Worm (Caenorhabditis elegans) whole organism, L3 larva: ENCODE measurements around the gene ZK682.7.

Experiments used
- R02D3.7 ChIP-seq: fragments of 150-350 bp; optimal IDR thresholded peaks from 2 replicates; lab custom pipeline; 2014; ENCODE audit warnings: missing biosample characterization, missing genetic modification characterization
- aly-2 ChIP-seq: fragments of 150-350 bp; optimal IDR thresholded peaks from 2 replicates; lab custom pipeline; 2014; ENCODE audit warnings: missing biosample characterization, missing genetic modification characterization
- ama-1 ChIP-seq: fragments of 150-350 bp; optimal IDR thresholded peaks from 2 replicates; lab custom pipeline; 2018
- ceh-28 ChIP-seq: fragments of 150-350 bp; optimal IDR thresholded peaks from 2 replicates; lab custom pipeline; 2014; ENCODE audit warnings: missing biosample characterization, missing genetic modification reagents, missing genetic modification characterization
- ceh-9 ChIP-seq: sonication (generic microtip); optimal IDR thresholded peaks from 2 replicates; lab custom pipeline; 2018; ENCODE audit warnings: missing biosample characterization, missing genetic modification characterization
- egl-27 ChIP-seq: sonication (generic microtip); optimal IDR thresholded peaks from 4 replicates; lab custom pipeline; 2017; ENCODE audit warnings: missing biosample characterization, missing genetic modification reagents, missing genetic modification characterization
- egl-5 ChIP-seq: fragments of 150-350 bp; optimal IDR thresholded peaks from 2 replicates; lab custom pipeline; 2017; ENCODE audit warnings: missing biosample characterization, missing genetic modification reagents, missing genetic modification characterization, inconsistent platforms
- elt-1 ChIP-seq: fragments of 150-350 bp; optimal IDR thresholded peaks from 2 replicates; lab custom pipeline; 2014; ENCODE audit warnings: missing biosample characterization, missing genetic modification characterization
- elt-2 ChIP-seq: sonication (generic microtip); optimal IDR thresholded peaks from 2 replicates; lab custom pipeline; 2016; ENCODE audit warnings: missing genetic modification reagents, mild to moderate bottlenecking, missing genetic modification characterization, missing compliant biosample characterization
- elt-3 ChIP-seq, 3 experiments: fragments of 150-350 bp in 1 of 3; sonication (generic microtip) in 2 of 3; optimal IDR thresholded peaks; 2 replicates in 2 of 3; 4 replicates in 1 of 3; lab custom pipeline; 2014 to 2017; ENCODE audit warnings: missing biosample characterization in 3 of 3, missing genetic modification characterization in 3 of 3
- eor-1 ChIP-seq, 2 experiments: fragments of 150-350 bp; optimal IDR thresholded peaks; 2 replicates each; lab custom pipeline; 2014 to 2018; ENCODE audit warnings: missing biosample characterization in 2 of 2, missing genetic modification characterization in 2 of 2
- fkh-10 ChIP-seq: sonication (generic microtip); optimal IDR thresholded peaks from 2 replicates; lab custom pipeline; 2017; ENCODE audit warnings: missing biosample characterization, missing genetic modification reagents, missing genetic modification characterization
- fkh-2 ChIP-seq: fragments of 150-350 bp; optimal IDR thresholded peaks from 2 replicates; lab custom pipeline; 2014; ENCODE audit warnings: missing biosample characterization, missing genetic modification reagents, missing genetic modification characterization
- fos-1 ChIP-seq: fragments of 150-350 bp; optimal IDR thresholded peaks from 2 replicates; lab custom pipeline; 2014; ENCODE audit warnings: missing biosample characterization, missing genetic modification characterization
- hmg-11 ChIP-seq: sonication (generic microtip); optimal IDR thresholded peaks from 2 replicates; lab custom pipeline; 2016; ENCODE audit warnings: missing genetic modification characterization, missing compliant biosample characterization
- jun-1 ChIP-seq: fragments of 150-350 bp; optimal IDR thresholded peaks from 2 replicates; lab custom pipeline; 2014; ENCODE audit warnings: missing biosample characterization, missing genetic modification reagents, missing genetic modification characterization
- lin-39 ChIP-seq: fragments of 150-350 bp; optimal IDR thresholded peaks from 2 replicates; lab custom pipeline; 2018; ENCODE audit warnings: missing biosample characterization, missing genetic modification reagents, missing genetic modification characterization
- lsy-12 ChIP-seq: sonication (generic microtip); optimal IDR thresholded peaks from 2 replicates; lab custom pipeline; 2016; ENCODE audit warnings: mild to moderate bottlenecking, missing genetic modification characterization, missing compliant biosample characterization
- mml-1 ChIP-seq: fragments of 150-350 bp; sonication (generic microtip); optimal IDR thresholded peaks from 3 replicates; lab custom pipeline; 2014; ENCODE audit warnings: missing biosample characterization, missing genetic modification characterization
- nfya-1 ChIP-seq: sonication (generic microtip); optimal IDR thresholded peaks from 2 replicates; lab custom pipeline; 2017; ENCODE audit warnings: missing genetic modification characterization, mild to moderate bottlenecking, missing compliant biosample characterization, antibody characterized with exemption, moderate library complexity; ENCODE audit not compliant: insufficient read depth
- nhr-23 ChIP-seq: fragments of 150-350 bp; optimal IDR thresholded peaks from 2 replicates; lab custom pipeline; 2014; ENCODE audit warnings: missing biosample characterization, missing genetic modification reagents, missing genetic modification characterization
- nhr-237 ChIP-seq: fragments of 150-350 bp; optimal IDR thresholded peaks from 2 replicates; lab custom pipeline; 2014; ENCODE audit warnings: missing biosample characterization, missing genetic modification characterization
- nhr-25 ChIP-seq: sonication (generic microtip); optimal IDR thresholded peaks from 2 replicates; lab custom pipeline; 2017; ENCODE audit warnings: missing biosample characterization, missing genetic modification characterization
- nhr-28 ChIP-seq: fragments of 150-350 bp; optimal IDR thresholded peaks from 2 replicates; lab custom pipeline; 2014; ENCODE audit warnings: missing biosample characterization, missing genetic modification characterization
- nhr-43 ChIP-seq: sonication (generic microtip); optimal IDR thresholded peaks from 2 replicates; lab custom pipeline; 2016; ENCODE audit warnings: mild to moderate bottlenecking, missing genetic modification characterization, missing compliant biosample characterization; ENCODE audit not compliant: poor library complexity, severe bottlenecking
- nhr-67 ChIP-seq: fragments of 150-350 bp; optimal IDR thresholded peaks from 2 replicates; lab custom pipeline; 2014; ENCODE audit warnings: missing biosample characterization, missing genetic modification characterization
- nhr-76 ChIP-seq: fragments of 150-350 bp; sonication (generic microtip); optimal IDR thresholded peaks from 5 replicates; lab custom pipeline; 2014; ENCODE audit warnings: missing biosample characterization, missing genetic modification characterization
- nhr-77 ChIP-seq: fragments of 150-350 bp; optimal IDR thresholded peaks from 2 replicates; lab custom pipeline; 2014; ENCODE audit warnings: missing biosample characterization, missing genetic modification characterization
- pqm-1 ChIP-seq: fragments of 150-350 bp; optimal IDR thresholded peaks from 2 replicates; lab custom pipeline; 2017; ENCODE audit warnings: missing biosample characterization, missing genetic modification characterization, inconsistent platforms
- skn-1 ChIP-seq: fragments of 150-350 bp; optimal IDR thresholded peaks from 2 replicates; lab custom pipeline; 2014; ENCODE audit warnings: missing biosample characterization, missing genetic modification characterization
- tbx-2 ChIP-seq: sonication (generic microtip); optimal IDR thresholded peaks from 2 replicates; lab custom pipeline; 2016; ENCODE audit warnings: mild to moderate bottlenecking, missing genetic modification characterization, missing compliant biosample characterization
- ztf-4 ChIP-seq: fragments of 150-350 bp; optimal IDR thresholded peaks from 2 replicates; lab custom pipeline; 2014; ENCODE audit warnings: missing biosample characterization, missing genetic modification characterization

The ZK682.7 gene

ce11 chrV:9321185-9321584 lies 29.2 kb upstream of the ZK682.7 start, which contains the start of gene F44A2.7:
TSS of gene F44A2.7 (plus strand) at chrV:9321485.
- TF ChIP-seq ama-1 (lab: Kevin White, UChicago), result no peak
- peak; percentile 13 for TF ChIP-seq elt-2

DNA sequence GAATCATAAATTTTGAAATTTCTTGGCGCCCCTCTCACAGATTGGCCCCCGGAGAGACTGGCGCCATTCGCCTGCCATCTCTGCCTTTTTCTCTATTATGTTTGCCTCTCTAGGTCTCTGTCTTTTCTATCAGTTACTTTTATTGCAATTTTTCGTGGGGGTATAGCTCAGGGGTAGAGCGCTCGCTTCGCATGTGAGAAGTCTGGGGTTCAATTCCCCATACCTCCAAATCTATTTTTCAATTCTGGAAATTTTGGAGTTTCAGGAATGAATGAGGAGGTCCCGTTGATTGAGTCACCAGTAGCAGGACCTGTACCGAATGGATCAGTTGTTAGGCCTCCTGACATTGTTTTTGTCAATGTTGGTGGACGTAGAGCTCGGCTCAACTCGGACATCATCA lies 26.1 kb upstream of the ZK682.7 start, which contains the start of gene kvs-3:
kvs-3 (plus strand) TSS at position 266 of the 400 bp plus-strand sequence.
- TF ChIP-seq tbx-2 (tag; lab: Kevin White, UChicago) (peak; percentile 51), ama-1 (lab: Kevin White, UChicago) (no peak), nhr-237 (no peak), eor-1 (tag; optimal IDR thresholded peaks at IDR 0.05; lab: Kevin White, UChicago) (no peak), nhr-23 (tag; lab: Kevin White, UChicago) (no peak), nhr-77 (tag; lab: Kevin White, UChicago) (peak; percentile 19), nfya-1 (tag; lab: Kevin White, UChicago) (peak; percentile 49), fos-1 (tag; lab: Kevin White, UChicago) (no peak), pqm-1 (tag; lab: Kevin White, UChicago) (no peak), elt-2 (peak; percentile 49), lsy-12 (tag; lab: Kevin White, UChicago) (peak; percentile 37), nhr-76 (tag; lab: Kevin White, UChicago) (peak; percentile 2), lin-39 (tag; lab: Kevin White, UChicago) (peak; percentile 65), R02D3.7 (tag; lab: Kevin White, UChicago) (peak; percentile 2), elt-1 (tag; lab: Kevin White, UChicago) (peak; percentile 22), egl-27 (tag; lab: Kevin White, UChicago) (peak; percentile 29), hmg-11 (peak; percentile 81)

DNA sequence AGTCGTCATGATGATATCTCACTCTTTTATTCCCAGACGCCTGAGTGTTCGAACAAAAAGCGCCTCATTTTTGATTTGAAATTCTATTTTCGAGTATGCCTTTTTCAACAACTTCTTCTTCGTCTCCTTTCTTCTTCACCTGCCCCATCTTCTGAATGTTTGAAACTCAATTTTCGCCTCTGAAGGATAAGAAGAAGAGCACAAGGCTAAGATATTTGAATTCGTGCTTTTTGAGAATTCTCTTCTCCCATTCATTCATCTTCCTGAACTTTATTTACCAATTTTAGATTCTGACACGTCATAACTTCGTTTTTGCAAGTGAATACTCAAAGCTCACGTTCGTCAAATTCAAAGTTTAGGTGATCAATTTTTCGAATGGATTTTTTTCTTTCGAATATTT lies 25.0 kb upstream of the ZK682.7 start:
- TF ChIP-seq elt-3 (tag; optimal IDR thresholded peaks at IDR 0.05; lab: Kevin White, UChicago), result no peak
- TF ChIP-seq fkh-10 (GFP tag; lab: Kevin White, UChicago), result peak; percentile 59

- TF ChIP-seq nhr-237 (no peak), nhr-43 (tag; lab: Kevin White, UChicago) (no peak), skn-1 (tag; lab: Kevin White, UChicago) (no peak), fkh-2 (no peak), ceh-9 (tag; lab: Kevin White, UChicago) (no peak), lsy-12 (tag; lab: Kevin White, UChicago) (no peak), ama-1 (lab: Kevin White, UChicago) (no peak), mml-1 (tag; lab: Kevin White, UChicago) (no peak), hmg-11 (no peak), nhr-28 (tag; lab: Kevin White, UChicago) (no peak), egl-27 (tag; lab: Kevin White, UChicago) (no peak), elt-1 (tag; lab: Kevin White, UChicago) (no peak), nhr-67 (tag; lab: Kevin White, UChicago) (no peak), aly-2 (tag; lab: Kevin White, UChicago) (no peak), ztf-4 (tag; lab: Kevin White, UChicago) (no peak), nhr-23 (tag; lab: Kevin White, UChicago) (no peak), nfya-1 (tag; lab: Kevin White, UChicago) (no peak), nhr-25 (tag; lab: Kevin White, UChicago) (no peak), ceh-28 (tag; lab: Kevin White, UChicago) (no peak)
- TF ChIP-seq, all 47 proteins: peak for 0
Measured at ce11 chrV:9314408-9314807, 22.4 kb upstream of the ZK682.7 start.

ce11 chrV:9312377-9312776 lies 20.4 kb upstream of the ZK682.7 start:
- TF ChIP-seq fkh-10 (GFP tag; lab: Kevin White, UChicago) (peak; percentile 79), ceh-9 (tag; lab: Kevin White, UChicago) (no peak)
- TF ChIP-seq, all 47 proteins: peak for 1

ce11 chrV:9305116-9305515 lies 13.2 kb upstream of the ZK682.7 start, which contains the start of gene F44A2.3:
TSS of gene F44A2.3 (plus strand) at chrV:9305416.
- no peak for TF ChIP-seq egl-5 (tag; lab: Kevin White, UChicago)
- TF ChIP-seq nhr-77 (tag; lab: Kevin White, UChicago), result no peak
- TF ChIP-seq eor-1 (tag; optimal IDR thresholded peaks at IDR 0.05; lab: Kevin White, UChicago), result no peak
- no peak for TF ChIP-seq jun-1 (tag; lab: Kevin White, UChicago)
- TF ChIP-seq ceh-9 (tag; lab: Kevin White, UChicago), result no peak
